Worm (Caenorhabditis elegans): Measurements from ENCODE around the gene gnrr-5.
"Not testable (repeated sequence)": the region's sequence is repeated elsewhere in the genome, so short reads cannot be mapped to it uniquely, and the experiment has no call there.

gnrr-5 gene

DNA sequence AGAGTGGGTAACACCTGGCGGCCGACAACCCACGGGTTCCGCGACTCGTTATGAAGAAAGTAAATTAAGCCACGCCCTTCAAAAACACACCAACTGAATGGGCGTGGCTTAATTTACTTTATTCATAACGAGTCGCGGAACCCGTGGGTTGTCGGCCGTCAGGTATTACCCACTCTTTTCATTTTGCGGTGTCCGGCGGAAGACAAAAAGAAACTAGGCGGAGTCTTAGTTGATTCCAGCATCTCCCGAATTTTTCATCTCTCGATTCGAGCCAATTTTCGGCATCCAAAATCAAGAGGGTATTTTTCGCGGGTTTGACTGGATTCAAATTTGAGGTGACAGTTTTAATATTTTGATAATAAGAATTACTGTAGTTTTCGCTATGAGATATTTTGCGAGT is 6.9 kb downstream of the gnrr-5 start (continued):
- no peak for TF ChIP-seq unc-62 (GFP tag; optimal IDR thresholded peaks at IDR 0.05 in 1 of 2)
- no peak for TF ChIP-seq unc-62 (tag; optimal IDR thresholded peaks at IDR 0.05)

DNA sequence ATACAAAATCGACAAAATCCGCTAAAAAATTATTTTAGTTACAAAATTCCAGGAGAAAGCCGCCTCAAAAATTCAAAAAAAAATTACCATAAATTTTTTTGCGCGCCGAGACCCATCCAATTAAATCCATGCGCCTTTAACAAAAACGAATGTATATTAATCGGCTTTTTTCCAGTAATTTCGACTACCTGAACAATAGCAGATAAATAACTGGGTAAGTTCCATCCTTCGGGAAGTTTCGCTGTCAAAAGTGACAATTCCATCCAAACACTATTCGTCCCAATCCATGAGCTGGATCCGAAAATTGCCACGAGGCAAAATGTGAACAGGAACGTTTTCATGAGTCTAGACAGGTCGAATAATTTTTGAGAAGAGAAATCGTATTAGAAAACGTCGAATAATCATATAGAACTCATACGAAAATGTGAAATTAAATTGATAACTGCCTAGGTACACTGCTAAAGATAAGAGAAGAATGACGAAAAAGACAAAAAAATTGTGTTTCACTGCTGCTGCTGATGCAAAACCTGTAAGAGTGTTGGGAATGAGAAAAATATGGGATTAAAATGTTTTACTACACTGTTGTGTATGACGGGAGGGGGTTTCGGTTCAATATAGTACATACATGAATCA is 11.7 kb downstream of the gnrr-5 start, which contains the start of gene rft-1:
rft-1 (minus strand) TSS at position 475 of the 633 bp plus-strand sequence.
- TF ChIP-seq dmd-6 (GFP tag; IDR thresholded peaks at IDR 0.05) (peak; percentile 20; the same call in 1 of the 2 replicates), pqm-1 (tag; optimal IDR thresholded peaks at IDR 0.05) (peak; percentile 68), nhr-28 (tag; optimal IDR thresholded peaks at IDR 0.05) (peak; percentile 58), lin-15B (tag; optimal IDR thresholded peaks at IDR 0.05) (no peak), ztf-7 (tag; optimal IDR thresholded peaks at IDR 0.05) (no peak), unc-62 (GFP tag; optimal IDR thresholded peaks at IDR 0.05 in 1 of 2) (peak in 1 of 2 experiments; percentile 92), unc-62 (tag; optimal IDR thresholded peaks at IDR 0.05) (no peak), nhr-77 (tag; optimal IDR thresholded peaks at IDR 0.05) (peak; percentile 20), aha-1 (tag) (peak; percentile 25)

DNA sequence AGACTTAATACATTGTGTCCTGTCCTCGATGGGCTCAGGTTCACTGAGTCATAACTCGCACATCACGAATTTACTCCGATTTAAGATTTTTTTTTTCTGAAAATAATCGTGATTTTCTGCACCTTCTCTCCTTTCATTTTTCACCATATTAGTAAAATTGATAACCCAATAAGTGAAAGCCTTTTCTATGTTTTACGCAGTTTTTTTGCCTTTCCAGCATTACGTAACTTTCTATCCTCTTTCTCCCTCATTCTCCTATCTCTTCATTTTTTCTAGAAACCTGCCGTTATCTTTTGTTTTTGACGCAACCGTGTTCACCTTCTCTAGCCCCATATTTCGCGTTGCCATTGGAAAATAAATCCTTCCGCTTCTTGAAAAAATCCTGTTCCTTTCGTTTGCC is 17.3 kb downstream of the gnrr-5 start:
- TF ChIP-seq unc-62 (GFP tag; optimal IDR thresholded peaks at IDR 0.05 in 1 of 2) (peak in 1 of 2 experiments; percentile 84), unc-62 (tag; optimal IDR thresholded peaks at IDR 0.05) (no peak), ztf-11 (tag; optimal IDR thresholded peaks at IDR 0.05) (no peak)

DNA sequence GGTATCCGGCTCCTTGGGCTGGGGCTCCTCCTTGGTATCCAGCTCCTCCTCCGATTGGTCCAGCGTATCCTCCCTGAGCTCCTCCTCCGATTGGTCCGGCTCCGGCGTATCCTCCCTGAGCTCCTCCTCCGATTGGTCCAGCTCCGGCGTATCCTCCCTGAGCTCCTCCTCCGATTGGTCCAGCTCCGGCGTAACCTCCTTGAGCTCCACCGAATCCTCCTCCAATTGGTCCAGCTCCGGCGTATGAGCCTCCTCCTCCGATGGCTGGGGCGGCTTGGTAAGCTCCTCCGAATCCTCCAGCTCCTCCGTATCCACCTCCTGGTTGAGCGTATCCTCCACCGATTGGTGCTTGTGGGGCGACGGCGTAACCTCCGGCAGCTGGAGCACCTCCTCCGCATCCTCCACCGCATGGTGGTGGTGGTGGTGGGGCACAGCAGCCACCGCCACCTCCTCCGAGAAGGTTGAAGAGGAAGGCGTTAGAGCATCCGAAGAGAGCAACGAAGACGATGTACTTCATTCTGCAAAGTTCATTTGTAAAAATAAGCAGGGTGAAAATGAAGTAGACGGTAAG is 19.0 kb downstream of the gnrr-5 start, which contains the start of gene Y47D7A.13:
Y47D7A.13 (minus strand) TSS at position 517 of the 571 bp plus-strand sequence.
- TF ChIP-seq lin-29 (GFP tag; IDR thresholded peaks at IDR 0.05), result no peak
- TF ChIP-seq set-16 (GFP tag; IDR thresholded peaks at IDR 0.05), result peak; percentile 96
- TF ChIP-seq T26A8.4 (GFP tag; IDR thresholded peaks at IDR 0.05), result no peak
- 0 out of 2 replicates have a peak, but pooled peaks have one; percentile 17 for TF ChIP-seq lin-38 (GFP tag; IDR thresholded peaks at IDR 0.05)
- TF ChIP-seq daf-12 (tag; optimal IDR thresholded peaks at IDR 0.05), result no peak
- TF ChIP-seq rbr-2 (tag; optimal IDR thresholded peaks at IDR 0.05), result no peak
- TF ChIP-seq nhr-111 (GFP tag; optimal IDR thresholded peaks at IDR 0.05), result no peak
- TF ChIP-seq skn-1 (tag; optimal IDR thresholded peaks at IDR 0.05), result no peak
- TF ChIP-seq fkh-10 (GFP tag; optimal IDR thresholded peaks at IDR 0.05), result no peak
- TF ChIP-seq ZK337.2 (GFP tag; IDR thresholded peaks at IDR 0.05), result no peak

DNA sequence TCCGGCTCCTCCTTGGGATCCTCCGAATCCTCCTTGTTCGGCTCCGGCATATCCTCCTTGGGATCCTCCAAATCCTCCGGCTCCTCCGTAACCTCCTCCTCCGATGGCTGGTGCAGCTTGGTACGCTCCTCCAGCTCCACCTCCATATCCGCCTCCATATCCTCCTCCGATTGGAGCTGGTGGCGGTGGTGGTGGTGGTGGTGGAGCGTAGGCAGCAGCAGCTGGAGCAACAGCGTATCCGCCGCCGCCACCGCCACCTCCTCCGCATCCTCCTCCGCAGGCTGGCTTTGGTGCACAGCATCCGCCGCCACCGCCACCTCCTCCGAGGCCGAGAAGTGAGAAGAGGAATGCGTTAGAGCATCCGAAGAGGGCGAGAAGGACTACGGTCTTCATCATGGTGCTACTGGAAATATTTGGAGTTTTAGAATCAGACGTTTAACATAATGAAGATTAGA is 21.7 kb downstream of the gnrr-5 start, which contains the start of gene Y47D7A.15:
Y47D7A.15 (minus strand) TSS at position 405 of the 455 bp plus-strand sequence.
- peak; percentile 82 for TF ChIP-seq aha-1 (tag)
- TF ChIP-seq set-16 (GFP tag; IDR thresholded peaks at IDR 0.05), result peak; percentile 96
- no peak for TF ChIP-seq hmg-1.1 (GFP tag; IDR thresholded peaks at IDR 0.05)
- no peak for TF ChIP-seq madf-5 (GFP tag; IDR thresholded peaks at IDR 0.05)
- TF ChIP-seq nhr-77 (tag; optimal IDR thresholded peaks at IDR 0.05), result no peak
- TF ChIP-seq lin-13 (GFP tag; optimal IDR thresholded peaks at IDR 0.05), result no peak
- no peak for TF ChIP-seq duxl-1 (tag; optimal IDR thresholded peaks at IDR 0.05; ENCODE audit: poor library complexity)
- no peak for TF ChIP-seq nhr-11 (tag; optimal IDR thresholded peaks at IDR 0.05)
- 0 out of 2 replicates have a peak, but pooled peaks have one; percentile 45 for TF ChIP-seq dmd-8 (GFP tag; IDR thresholded peaks at IDR 0.05)
- TF ChIP-seq ceh-20 (GFP tag; IDR thresholded peaks at IDR 0.05), result no peak
- no peak for TF ChIP-seq snpc-4 (tag; optimal IDR thresholded peaks at IDR 0.05)
- TF ChIP-seq spr-3 (GFP tag; optimal IDR thresholded peaks at IDR 0.05), result no peak

DNA sequence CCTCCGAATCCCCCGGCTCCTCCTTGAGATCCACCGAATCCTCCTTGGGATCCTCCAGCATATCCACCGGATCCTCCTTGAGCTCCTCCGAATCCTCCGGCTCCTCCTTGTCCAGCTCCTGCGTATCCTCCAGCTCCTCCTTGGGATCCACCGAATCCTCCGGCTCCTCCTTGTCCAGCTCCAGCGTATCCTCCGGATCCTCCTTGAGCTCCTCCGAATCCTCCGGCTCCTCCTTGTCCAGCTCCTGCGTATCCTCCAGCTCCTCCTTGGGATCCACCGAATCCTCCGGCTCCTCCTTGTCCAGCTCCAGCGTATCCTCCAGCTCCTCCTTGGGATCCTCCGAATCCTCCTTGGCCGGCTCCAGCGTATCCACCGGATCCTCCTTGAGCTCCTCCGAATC is 22.3 kb downstream of the gnrr-5 start:
- peak in 1 of 2 experiments; percentile 22 for TF ChIP-seq unc-62 (GFP tag; optimal IDR thresholded peaks at IDR 0.05 in 1 of 2)
- not testable (repeated sequence) for TF ChIP-seq unc-62 (tag; optimal IDR thresholded peaks at IDR 0.05)
- TF ChIP-seq set-16 (GFP tag; IDR thresholded peaks at IDR 0.05), result peak; percentile 46; the same call in 1 of the 2 replicates
